Worm (Caenorhabditis elegans): ENCODE data around the gene srx-32.
"Not testable (repeated sequence)": the region's sequence is repeated elsewhere in the genome, so short reads cannot be mapped to it uniquely, and the experiment has no call there.

Gene srx-32

ce11 chrV:838984-839471 is 18.5 kb upstream of the srx-32 start, which contains the start of the genes K09C6.7 and K09C6.10:
Gene K09C6.7, minus strand, starts transcription at chrV:839084.
Gene K09C6.10, plus strand, starts transcription at chrV:839421.
- not testable (repeated sequence) for TF ChIP-seq pha-4, ceh-48, hlh-15 (tag; optimal IDR thresholded peaks at IDR 0.05)

DNA sequence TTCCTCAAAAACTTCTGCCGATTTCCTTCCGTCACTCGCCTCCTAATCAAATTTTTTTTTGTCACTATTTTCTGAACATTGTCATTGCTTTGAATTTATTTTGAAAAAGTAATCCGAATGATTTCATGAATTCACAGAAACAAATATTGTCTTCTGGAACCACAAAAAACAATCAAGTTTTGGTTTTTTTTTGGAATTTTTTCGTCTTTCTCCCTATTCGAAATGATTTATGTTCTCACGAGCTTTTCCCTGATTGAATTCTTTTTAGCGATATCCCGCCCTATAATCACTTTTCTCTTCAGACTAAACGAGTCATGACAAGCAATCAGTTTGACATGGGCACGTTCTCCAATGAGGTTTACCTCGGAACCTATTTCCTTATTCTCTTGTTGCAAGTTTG is 12.8 kb upstream of the srx-32 start, which contains the start of gene F41H8.1:
Gene F41H8.1 (plus strand): TSS at position 301 of the 400 bp plus-strand sequence.
- TF ChIP-seq C08G9.2 (tag; optimal IDR thresholded peaks at IDR 0.05) (no peak), fkh-10 (GFP tag; optimal IDR thresholded peaks at IDR 0.05) (no peak), ceh-34 (tag; optimal IDR thresholded peaks at IDR 0.05) (no peak), fax-1 (tag; optimal IDR thresholded peaks at IDR 0.05) (no peak), lin-11 (tag; optimal IDR thresholded peaks at IDR 0.05) (no peak), dmd-4 (tag; optimal IDR thresholded peaks at IDR 0.05; ENCODE audit: borderline replicate concordance) (no peak)

DNA sequence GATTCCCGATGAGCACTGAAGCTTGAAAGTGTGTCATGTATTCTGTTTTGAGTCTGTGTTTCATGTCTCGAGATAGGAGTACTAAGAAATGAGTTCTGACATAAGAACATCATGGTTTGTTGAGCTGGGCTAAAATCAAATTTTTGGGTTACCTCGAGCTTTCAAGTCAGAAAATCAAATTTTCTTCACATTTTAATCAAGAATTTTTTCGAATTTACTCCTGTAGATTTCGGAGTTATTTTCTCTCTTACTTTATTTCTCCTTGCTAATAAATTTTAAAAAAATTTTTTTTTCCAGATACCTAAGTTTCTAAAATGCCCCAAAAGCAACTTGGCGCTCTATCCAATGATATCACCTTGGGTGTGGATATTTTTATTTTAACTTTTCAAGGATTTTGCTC is 5.6 kb upstream of the srx-32 start, which contains the start of gene F41H8.2:
Gene F41H8.2 (plus strand): TSS at position 301 of the 400 bp plus-strand sequence.
- TF ChIP-seq npax-4 (tag; optimal IDR thresholded peaks at IDR 0.05) (no peak), ztf-16 (tag; optimal IDR thresholded peaks at IDR 0.05) (no peak), elt-4 (tag; optimal IDR thresholded peaks at IDR 0.05) (no peak), pha-2 (tag; optimal IDR thresholded peaks at IDR 0.05) (no peak), unc-86 (tag; optimal IDR thresholded peaks at IDR 0.05) (no peak), ceh-18 (tag; optimal IDR thresholded peaks at IDR 0.05) (no peak), elt-2 (tag; optimal IDR thresholded peaks at IDR 0.05) (no peak), hlh-13 (GFP tag; optimal IDR thresholded peaks at IDR 0.05) (no peak), ceh-31 (tag; optimal IDR thresholded peaks at IDR 0.05) (no peak), ceh-48 (tag; optimal IDR thresholded peaks at IDR 0.05) (no peak), zip-5 (tag; optimal IDR thresholded peaks at IDR 0.05) (no peak), ceh-34 (tag; optimal IDR thresholded peaks at IDR 0.05) (no peak), hlh-15 (tag; optimal IDR thresholded peaks at IDR 0.05) (no peak), sox-4 (tag; optimal IDR thresholded peaks at IDR 0.05) (no peak), sox-2 (GFP tag; IDR thresholded peaks at IDR 0.05) (no peak), tbx-2 (tag; optimal IDR thresholded peaks at IDR 0.05) (no peak)

DNA sequence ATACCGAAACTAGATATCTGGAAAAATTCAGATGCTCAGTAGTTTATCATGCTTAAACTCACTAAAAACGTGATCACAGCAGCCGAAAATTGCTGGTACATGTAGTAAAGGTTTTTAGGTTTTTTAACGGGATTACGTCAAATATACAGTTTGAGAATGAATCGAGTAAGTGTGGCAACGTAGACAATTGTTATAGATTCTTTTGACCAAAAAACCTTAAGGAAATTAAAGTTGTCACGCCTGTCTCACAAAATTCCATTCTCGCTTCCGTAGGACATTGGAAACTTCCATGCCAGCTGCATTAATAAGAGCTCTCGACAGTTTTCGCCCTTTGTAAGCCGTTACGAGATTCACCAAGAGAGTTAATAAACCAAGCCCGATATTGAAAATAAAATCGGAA is 2.4 kb upstream of the srx-32 start, which contains the start of gene srx-31:
Gene srx-31 (minus strand): TSS at position 101 of the 400 bp plus-strand sequence.
- TF ChIP-seq gmeb-2 (tag; optimal IDR thresholded peaks at IDR 0.05); pros-1 (tag; optimal IDR thresholded peaks at IDR 0.05); C38D4.7 (GFP tag; optimal IDR thresholded peaks at IDR 0.05): not testable (repeated sequence)

DNA sequence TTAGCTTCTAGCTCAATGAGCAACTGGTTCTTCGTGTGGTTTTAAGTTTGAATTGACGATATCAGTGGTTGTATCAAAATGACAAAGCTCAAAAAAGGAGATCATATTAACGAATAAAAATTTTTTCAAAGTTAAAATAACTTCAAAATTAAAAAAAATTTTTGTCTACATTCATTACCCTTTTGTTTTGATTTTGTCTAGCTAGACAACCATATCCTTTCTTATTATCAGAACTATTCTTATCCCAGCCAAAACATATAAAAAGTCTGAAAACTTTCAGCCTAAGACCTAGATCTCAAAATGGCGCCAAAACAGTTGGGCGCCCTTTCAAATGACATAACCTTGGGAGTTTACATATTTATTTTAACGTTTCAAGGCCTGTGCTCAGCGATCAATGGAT is 3.3 kb downstream of the srx-32 start, which contains the start of gene R13D11.1:
Gene R13D11.1 (plus strand): TSS at position 301 of the 400 bp plus-strand sequence.
- TF ChIP-seq pax-1 (tag; optimal IDR thresholded peaks at IDR 0.05), result no peak
- no peak for TF ChIP-seq elt-4 (tag; optimal IDR thresholded peaks at IDR 0.05)
- TF ChIP-seq npax-4 (tag; optimal IDR thresholded peaks at IDR 0.05), result no peak
- no peak for TF ChIP-seq pros-1 (tag; optimal IDR thresholded peaks at IDR 0.05)
- no peak for TF ChIP-seq C08G9.2 (tag; optimal IDR thresholded peaks at IDR 0.05)
- TF ChIP-seq F13H6.1 (tag; optimal IDR thresholded peaks at IDR 0.05), result no peak
- TF ChIP-seq zip-5 (tag; optimal IDR thresholded peaks at IDR 0.05), result no peak
- no peak for TF ChIP-seq ceh-48 (tag; optimal IDR thresholded peaks at IDR 0.05)
- no peak for TF ChIP-seq pag-3 (tag; optimal IDR thresholded peaks at IDR 0.05; ENCODE audit: borderline replicate concordance)
- TF ChIP-seq ahr-1 (tag; optimal IDR thresholded peaks at IDR 0.05), result no peak
- no peak for TF ChIP-seq hlh-8 (tag; optimal IDR thresholded peaks at IDR 0.05)
- TF ChIP-seq tbx-2 (tag; optimal IDR thresholded peaks at IDR 0.05), result no peak
- TF ChIP-seq pha-4 (tag; optimal IDR thresholded peaks at IDR 0.05), result no peak
- TF ChIP-seq sdc-2 (tag; optimal IDR thresholded peaks at IDR 0.05), result no peak
- no peak for TF ChIP-seq C38D4.7 (GFP tag; optimal IDR thresholded peaks at IDR 0.05)
- no peak for TF ChIP-seq fkh-10 (GFP tag; optimal IDR thresholded peaks at IDR 0.05)
- TF ChIP-seq ceh-18 (tag; optimal IDR thresholded peaks at IDR 0.05), result no peak
- TF ChIP-seq unc-86 (tag; optimal IDR thresholded peaks at IDR 0.05), result no peak
